Worm (Caenorhabditis elegans) whole organism, L4/young adult: ENCODE data around the gene srw-14.

Experiments used
- W03F9.2 ChIP-seq: fragments of 150-350 bp; optimal IDR thresholded peaks from 2 replicates; lab custom pipeline; 2014; ENCODE audit warnings: missing biosample characterization, missing genetic modification characterization
- dao-5 ChIP-seq: sonication (generic microtip); optimal IDR thresholded peaks from 2 replicates; lab custom pipeline; 2016; ENCODE audit warnings: missing genotype, missing genetic modification characterization, moderate library complexity, missing compliant biosample characterization

DNA sequence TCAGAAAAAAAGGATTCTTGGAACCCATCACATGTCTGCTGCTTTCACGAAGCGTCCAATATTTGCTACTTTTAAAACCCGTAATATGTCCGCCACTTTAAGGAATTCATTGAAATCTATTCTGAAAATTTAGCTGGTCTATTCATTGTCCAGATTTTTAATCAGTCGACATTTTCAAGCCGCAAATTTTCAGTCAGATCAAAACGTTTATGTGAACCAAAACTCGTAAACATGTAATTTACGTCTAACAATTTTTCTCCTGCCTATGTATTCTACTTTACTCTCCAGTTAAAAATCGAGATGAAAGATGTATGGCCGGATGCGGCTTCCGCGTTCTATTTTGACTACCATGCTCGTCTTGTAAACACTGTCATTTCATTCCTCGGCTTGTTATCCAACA is 27.8 kb upstream of the srw-14 start, which contains the start of gene srw-1:
- TF ChIP-seq W03F9.2 (no peak), dao-5 (tag; lab: Kevin White, UChicago) (no peak)
